Worm (Caenorhabditis elegans): ENCODE data around the gene R07B7.6.
A peak's percentile ranks its signal among the peaks of the same experiment; 100 is the strongest.

Gene R07B7.6

DNA sequence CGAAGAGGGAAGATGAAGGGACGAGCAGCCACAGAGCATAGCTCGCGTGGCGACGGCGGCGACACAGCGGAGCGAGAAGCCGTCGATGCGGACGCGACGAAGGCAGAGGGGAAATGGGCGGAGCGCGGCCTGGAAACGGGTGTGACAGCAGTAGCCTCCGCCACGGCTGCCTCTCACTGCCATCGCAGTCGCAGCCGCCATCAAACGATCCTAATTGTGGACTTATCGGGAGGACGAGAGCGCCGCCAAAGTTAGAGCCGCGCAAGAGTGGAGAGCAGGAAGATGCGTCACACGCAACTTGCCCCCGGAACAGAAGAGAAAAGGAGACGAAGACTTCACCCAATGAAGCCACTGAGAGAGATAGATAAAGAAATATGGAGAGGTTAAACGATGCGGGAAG is 50.5 kb downstream of the R07B7.6 start (continued):
- TF ChIP-seq sup-37 (GFP tag; optimal IDR thresholded peaks at IDR 0.05) (no peak), skn-1 (tag; optimal IDR thresholded peaks at IDR 0.05) (no peak), dpl-1 (GFP tag; optimal IDR thresholded peaks at IDR 0.05) (no peak), nhr-77 (tag; optimal IDR thresholded peaks at IDR 0.05) (no peak), fkh-8 (tag; optimal IDR thresholded peaks at IDR 0.05) (peak; percentile 70), nhr-71 (tag; optimal IDR thresholded peaks at IDR 0.05) (peak; percentile 63), nhr-28 (tag; optimal IDR thresholded peaks at IDR 0.05) (no peak), nhr-84 (tag; optimal IDR thresholded peaks at IDR 0.05) (no peak), ces-1 (GFP tag; optimal IDR thresholded peaks at IDR 0.05) (no peak), nhr-237 (tag; optimal IDR thresholded peaks at IDR 0.05) (no peak), nhr-90 (tag; optimal IDR thresholded peaks at IDR 0.05; ENCODE audit: poor library complexity) (no peak)
